Fruit fly (Drosophila melanogaster) Kc167 (cell line): ENCODE data around the gene DCTN5-p25.

ENCODE experiments used
- h ChIP-seq: fragments of >200 bp; optimal IDR thresholded peaks from 3 replicates; lab custom pipeline; 2018; ENCODE audit warnings: missing external identifiers
- psq ChIP-seq: fragments of >200 bp; optimal IDR thresholded peaks from 2 replicates; lab custom pipeline; 2017; ENCODE audit warnings: missing external identifiers

DNA sequence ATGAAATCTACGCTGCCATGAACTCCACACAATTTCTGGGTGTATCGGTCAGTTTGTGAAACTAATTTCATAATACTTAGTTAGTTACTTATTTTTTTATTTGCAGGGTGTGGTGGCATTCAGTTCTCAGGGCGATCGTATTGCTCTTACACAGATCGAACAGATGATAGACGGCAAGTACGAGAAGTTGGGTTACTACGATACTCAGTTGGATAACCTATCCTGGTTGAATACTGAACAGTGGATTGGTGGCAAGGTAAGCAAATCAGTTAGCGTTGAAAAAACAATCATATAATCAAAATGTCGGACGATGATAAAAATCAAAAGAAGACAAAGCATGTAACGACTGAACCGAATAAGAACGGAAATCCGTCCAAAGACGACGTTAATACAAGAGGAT, 21.0 kb downstream of the DCTN5-p25 start, which contains the start of gene CG33310:
- no peak for TF ChIP-seq h (lab: Kevin White, UChicago)
- TF ChIP-seq psq (lab: Kevin White, UChicago): no peak
